Worm (Caenorhabditis elegans) whole organism, L4/young adult: Measurements from ENCODE around the gene Y51H7BR.4.

Experiments used
- W03F9.2 ChIP-seq: fragments of 150-350 bp; optimal IDR thresholded peaks from 2 replicates; lab custom pipeline; 2014; ENCODE audit warnings: missing biosample characterization, missing genetic modification characterization
- dao-5 ChIP-seq: sonication (generic microtip); optimal IDR thresholded peaks from 2 replicates; lab custom pipeline; 2016; ENCODE audit warnings: missing genotype, missing genetic modification characterization, moderate library complexity, missing compliant biosample characterization

ce11 chrII:1535931-1536330 lies 6.8 kb downstream of the Y51H7BR.4 start, which contains the start of gene fbxb-43:
- TF ChIP-seq W03F9.2 (tag; lab: Kevin White, UChicago) (no peak), dao-5 (tag; lab: Kevin White, UChicago) (no peak)
